Fruit fly (Drosophila melanogaster): ENCODE data around the gene CG43084.

- TF ChIP-seq CG7045 (GFP tag; optimal IDR thresholded peaks at IDR 0.05) (no peak), CG5204 (GFP tag; optimal IDR thresholded peaks at IDR 0.05) (no peak), CG14711 (tag; optimal IDR thresholded peaks at IDR 0.05) (no peak), bab1 (GFP tag; optimal IDR thresholded peaks at IDR 0.05) (no peak), Mnt (GFP tag; optimal IDR thresholded peaks at IDR 0.05) (no peak), Crg-1 (GFP tag; optimal IDR thresholded peaks at IDR 0.05) (no peak), kay (GFP tag; ENCODE audit: borderline replicate concordance) (no peak)
Observed at dm6 chr3L:15636359-15636758, 14.3 kb upstream of the CG43084 start.

All from whole organism, adult.